Fruit fly (Drosophila melanogaster) whole organism, embryonic: ENCODE data around the gene yrt.

Source experiments
- Atf-2 ChIP-seq: fragments of 200-800 bp; sonication (Bioruptor generic); optimal IDR thresholded peaks from 2 replicates; lab custom pipeline; 2016; ENCODE audit warnings: missing biosample characterization, missing genetic modification characterization
- CG17361 ChIP-seq: fragments of 200-800 bp; sonication (Bioruptor generic); IDR thresholded peaks from 3 replicates; pipeline ENCODE4 v1.3.6; 2022; ENCODE audit warnings: missing biosample characterization, missing genetic modification characterization
- bsh ChIP-seq, 2 experiments: fragments of 200-800 bp; sonication (Bioruptor generic); optimal IDR thresholded peaks; 2 replicates each; lab custom pipeline; 2017 to 2018; ENCODE audit warnings: mild to moderate bottlenecking in 2 of 2, missing biosample characterization in 2 of 2, missing genetic modification characterization in 2 of 2, moderate library complexity in 1 of 2
- ro ChIP-seq: fragments of 200-800 bp; sonication (Bioruptor generic); IDR thresholded peaks from 2 replicates; pipeline ENCODE4 v1.3.6; 2022; ENCODE audit warnings: missing biosample characterization, missing genetic modification characterization
- sima ChIP-seq: fragments of 200-800 bp; sonication (Bioruptor generic); optimal IDR thresholded peaks from 2 replicates; lab custom pipeline; 2016; ENCODE audit warnings: missing biosample characterization, missing genetic modification characterization
- sob ChIP-seq: fragments of 200-800 bp; sonication (Bioruptor generic); IDR thresholded peaks from 2 replicates; pipeline ENCODE4 v1.3.6; 2022; ENCODE audit warnings: missing biosample characterization, missing genetic modification characterization
- tll ChIP-seq, 2 experiments: fragments of 200-800 bp in 1 of 2; fragments of >200 bp in 1 of 2; sonication (Bioruptor generic) in 1 of 2; optimal IDR thresholded peaks; 2 replicates each; lab custom pipeline; 2017 to 2019; ENCODE audit warnings: missing biosample characterization in 2 of 2, missing genetic modification characterization in 2 of 2, mild to moderate bottlenecking in 1 of 2, moderate library complexity in 1 of 2
- z ChIP-seq: fragments of 200-800 bp; sonication (Bioruptor generic); IDR thresholded peaks from 3 replicates; pipeline ENCODE4 v1.3.6; 2022; ENCODE audit warnings: missing biosample characterization, missing genetic modification characterization

DNA sequence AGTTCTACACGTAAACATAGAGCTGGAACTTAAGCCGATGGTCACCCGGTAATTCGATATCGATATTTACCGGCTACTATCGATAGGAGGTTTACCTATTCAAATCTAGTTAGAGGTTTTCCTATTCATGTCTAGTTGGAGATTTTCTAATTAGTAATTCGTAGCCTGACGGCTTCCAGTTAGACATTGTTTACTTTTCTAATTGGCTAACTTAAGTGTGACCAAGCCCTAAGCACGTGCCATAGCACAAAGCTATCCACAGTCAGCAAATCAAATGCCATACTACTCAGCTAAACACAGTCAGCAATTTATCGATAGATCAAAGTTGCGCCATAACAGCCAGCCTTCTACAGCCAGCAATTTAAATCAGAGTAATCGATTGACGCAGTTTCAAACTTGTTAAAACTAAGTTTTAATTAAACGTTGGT, 31.7 kb downstream of the yrt start, which contains the start of gene Dpm3:
- TF ChIP-seq z (GFP tag; lab: Robert Waterston, UW) = no peak
- TF ChIP-seq bsh (GFP tag; optimal IDR thresholded peaks at IDR 0.05; lab: Kevin White, UChicago) = peak in 1 of 2 experiments; percentile 15
- peak; percentile 37 for TF ChIP-seq Atf-2 (GFP tag; lab: Kevin White, UChicago)
- TF ChIP-seq sima (GFP tag; lab: Kevin White, UChicago) = no peak
- no peak for TF ChIP-seq tll (GFP tag; optimal IDR thresholded peaks at IDR 0.05; lab: Kevin White, UChicago)
- TF ChIP-seq sob (GFP tag; lab: Robert Waterston, UW) = peak; percentile 56
- TF ChIP-seq CG17361 (GFP tag; lab: Robert Waterston, UW) = 0 out of 3 replicates have a peak, but pooled peaks have one; percentile 31
- TF ChIP-seq ro (GFP tag; lab: Robert Waterston, UW) = no peak
